Fruit fly (Drosophila melanogaster) whole organism, embryonic: Measurements from ENCODE around the gene CG2182.

Experiments used
- BEAF-32 ChIP-seq: fragments of 200-800 bp; sonication (Bioruptor generic); optimal IDR thresholded peaks from 3 replicates; lab custom pipeline; 2017; ENCODE audit warnings: missing biosample characterization, missing genetic modification characterization, mild to moderate bottlenecking, moderate library complexity, missing genetic modification reagents
- Bgb ChIP-seq: fragments of 200-800 bp; sonication (Bioruptor generic); IDR thresholded peaks from 2 replicates; pipeline ENCODE4 v1.3.6; 2022; ENCODE audit warnings: missing biosample characterization, missing genetic modification characterization; ENCODE audit not compliant: partially characterized antibody
- CG10147 ChIP-seq: fragments of 200-800 bp; sonication (Bioruptor generic); optimal IDR thresholded peaks from 2 replicates; lab custom pipeline; 2019; ENCODE audit warnings: missing biosample characterization, mild to moderate bottlenecking, missing genetic modification characterization, moderate library complexity
- CG12391 ChIP-seq: fragments of 200-800 bp; sonication (Bioruptor generic); optimal IDR thresholded peaks from 3 replicates; lab custom pipeline; 2018; ENCODE audit warnings: missing biosample characterization, mild to moderate bottlenecking, missing genetic modification characterization, moderate library complexity
- CG13287 ChIP-seq: fragments of 200-800 bp; sonication (Bioruptor generic); IDR thresholded peaks from 2 replicates; pipeline ENCODE4 v1.3.6; 2022; ENCODE audit warnings: missing biosample characterization, missing genetic modification characterization; ENCODE audit not compliant: partially characterized antibody
- CG14860 ChIP-seq: fragments of 200-800 bp; sonication (Bioruptor generic); IDR thresholded peaks from 3 replicates; pipeline ENCODE4 v1.3.6; 2022; ENCODE audit warnings: missing biosample characterization, missing genetic modification characterization; ENCODE audit not compliant: partially characterized antibody
- CG15514 ChIP-seq: fragments of 200-800 bp; sonication (Bioruptor generic); optimal IDR thresholded peaks from 3 replicates; lab custom pipeline; 2017; ENCODE audit warnings: missing biosample characterization, missing genetic modification characterization, mild to moderate bottlenecking, moderate library complexity, missing genetic modification reagents
- CG16813 ChIP-seq: fragments of 200-800 bp; sonication (Bioruptor generic); IDR thresholded peaks from 3 replicates; pipeline ENCODE4 v1.3.6; 2022; ENCODE audit warnings: missing biosample characterization, missing genetic modification characterization; ENCODE audit not compliant: partially characterized antibody
- CG17385 ChIP-seq: fragments of 200-800 bp; sonication (Bioruptor generic); optimal IDR thresholded peaks from 3 replicates; lab custom pipeline; 2018; ENCODE audit warnings: missing biosample characterization, mild to moderate bottlenecking, missing genetic modification characterization
- CG2116 ChIP-seq: fragments of 200-800 bp; sonication (Bioruptor generic); optimal IDR thresholded peaks from 3 replicates; lab custom pipeline; 2018; ENCODE audit warnings: missing biosample characterization, mild to moderate bottlenecking, missing genetic modification characterization
- CG30020 ChIP-seq: fragments of 200-800 bp; optimal IDR thresholded peaks from 2 replicates; lab custom pipeline; 2019; ENCODE audit warnings: missing biosample characterization, mild to moderate bottlenecking, missing genetic modification characterization, moderate library complexity
- CG34224 ChIP-seq: fragments of 200-800 bp; sonication (Bioruptor generic); IDR thresholded peaks from 3 replicates; pipeline ENCODE4 v1.3.6; 2022; ENCODE audit warnings: missing biosample characterization, missing genetic modification characterization; ENCODE audit not compliant: partially characterized antibody
- CG34376 ChIP-seq: fragments of 200-800 bp; sonication (Bioruptor generic); optimal IDR thresholded peaks from 2 replicates; lab custom pipeline; 2018; ENCODE audit warnings: missing biosample characterization, mild to moderate bottlenecking, missing genetic modification characterization
- CG3995 ChIP-seq: fragments of 200-800 bp; sonication (Bioruptor generic); optimal IDR thresholded peaks from 3 replicates; lab custom pipeline; 2016; ENCODE audit warnings: missing biosample characterization, missing genetic modification characterization
- CG4707 ChIP-seq: fragments of 200-800 bp; sonication (Bioruptor generic); optimal IDR thresholded peaks from 2 replicates; lab custom pipeline; 2018; ENCODE audit warnings: missing biosample characterization, mild to moderate bottlenecking, missing genetic modification characterization, moderate library complexity
- CG8478 ChIP-seq: fragments of >200 bp; optimal IDR thresholded peaks from 2 replicates; lab custom pipeline; 2018
- CTCF ChIP-seq: fragments of 200-800 bp; sonication (Bioruptor generic); optimal IDR thresholded peaks from 2 replicates; lab custom pipeline; 2017; ENCODE audit warnings: missing biosample characterization, mild to moderate bottlenecking, missing genetic modification characterization, moderate library complexity
- Dll ChIP-seq: fragments of 200-800 bp; sonication (Bioruptor generic); IDR thresholded peaks from 4 replicates; pipeline ENCODE4 v1.3.6; 2022; ENCODE audit warnings: missing biosample characterization, missing genetic modification characterization; ENCODE audit not compliant: partially characterized antibody
- Dp ChIP-seq: fragments of 200-800 bp; sonication (Bioruptor generic); optimal IDR thresholded peaks from 2 replicates; lab custom pipeline; 2018; ENCODE audit warnings: missing biosample characterization, mild to moderate bottlenecking, missing genetic modification characterization, moderate library complexity
- Dref ChIP-seq: fragments of 200-800 bp; sonication (Bioruptor generic); IDR thresholded peaks from 2 replicates; pipeline ENCODE4 v1.3.6; 2022; ENCODE audit warnings: missing biosample characterization, missing genetic modification characterization
- E2f2 ChIP-seq: fragments of 200-800 bp; sonication (Bioruptor generic); IDR thresholded peaks from 2 replicates; pipeline ENCODE4 v1.3.6; 2022; ENCODE audit warnings: missing biosample characterization, missing genetic modification characterization
- ERR ChIP-seq: fragments of 200-800 bp; sonication (Bioruptor generic); optimal IDR thresholded peaks from 2 replicates; lab custom pipeline; 2016; ENCODE audit warnings: missing biosample characterization, missing genetic modification characterization
- Ets65A ChIP-seq: fragments of 200-800 bp; sonication (Bioruptor generic); peaks from one replicate; lab custom pipeline; 2016; ENCODE audit warnings: missing biosample characterization, missing genetic modification characterization
- H2.0 ChIP-seq: fragments of 200-800 bp; sonication (Bioruptor generic); IDR thresholded peaks from 2 replicates; pipeline ENCODE4 v1.3.6; 2022; ENCODE audit warnings: missing biosample characterization, missing genetic modification characterization
- HmgZ ChIP-seq: fragments of 200-800 bp; sonication (Bioruptor generic); optimal IDR thresholded peaks from 2 replicates; lab custom pipeline; 2018; ENCODE audit warnings: missing biosample characterization, mild to moderate bottlenecking, missing genetic modification characterization
- Kr ChIP-seq: fragments of 200-800 bp; sonication (Bioruptor generic); optimal IDR thresholded peaks from 2 replicates; lab custom pipeline; 2017; ENCODE audit warnings: missing biosample characterization, mild to moderate bottlenecking, missing genetic modification characterization
- MBD-R2 ChIP-seq: fragments of 200-800 bp; sonication (Bioruptor generic); IDR thresholded peaks from 2 replicates; pipeline ENCODE4 v1.3.6; 2022; ENCODE audit warnings: missing biosample characterization, missing genetic modification characterization
- MESR4 ChIP-seq: fragments of 200-800 bp; sonication (Bioruptor generic); optimal IDR thresholded peaks from 2 replicates; lab custom pipeline; 2018; ENCODE audit warnings: missing biosample characterization, mild to moderate bottlenecking, missing genetic modification characterization, moderate library complexity
- Myb ChIP-seq: fragments of 200-800 bp; sonication (Bioruptor generic); optimal IDR thresholded peaks from 2 replicates; lab custom pipeline; 2016; ENCODE audit warnings: missing biosample characterization, missing genetic modification characterization
- NFAT ChIP-seq: fragments of 200-800 bp; sonication (Bioruptor generic); IDR thresholded peaks from 2 replicates; pipeline ENCODE4 v1.3.6; 2022; ENCODE audit warnings: missing biosample characterization, missing genetic modification characterization
- Scr ChIP-seq: fragments of 200-800 bp; sonication (Bioruptor generic); IDR thresholded peaks from 2 replicates; pipeline ENCODE4 v1.3.6; 2022; ENCODE audit warnings: missing biosample characterization, missing genetic modification characterization; ENCODE audit not compliant: partially characterized antibody
- Sry-δ ChIP-seq: fragments of 200-800 bp; sonication (Bioruptor generic); optimal IDR thresholded peaks from 2 replicates; lab custom pipeline; 2016; ENCODE audit warnings: missing biosample characterization, missing genetic modification characterization
- Ssrp ChIP-seq: fragments of 200-800 bp; sonication (Bioruptor generic); optimal IDR thresholded peaks from 2 replicates; lab custom pipeline; 2018; ENCODE audit warnings: missing biosample characterization, mild to moderate bottlenecking, missing genetic modification characterization, moderate library complexity
- amos ChIP-seq: fragments of 200-800 bp; sonication (Bioruptor generic); IDR thresholded peaks from 2 replicates; pipeline ENCODE4 v1.3.6; 2022; ENCODE audit warnings: missing biosample characterization, missing genetic modification characterization; ENCODE audit not compliant: partially characterized antibody
- btn ChIP-seq: fragments of 200-800 bp; sonication (Bioruptor generic); optimal IDR thresholded peaks from 2 replicates; lab custom pipeline; 2016; ENCODE audit warnings: missing biosample characterization, missing genetic modification characterization
- exex ChIP-seq: fragments of 200-800 bp; sonication (Bioruptor generic); optimal IDR thresholded peaks from 4 replicates; lab custom pipeline; 2018; ENCODE audit warnings: missing biosample characterization, mild to moderate bottlenecking, missing genetic modification characterization, moderate library complexity
- ftz-f1 ChIP-seq: fragments of 200-800 bp; sonication (Bioruptor generic); optimal IDR thresholded peaks from 2 replicates; lab custom pipeline; 2016; ENCODE audit warnings: missing biosample characterization, missing genetic modification characterization
- grau ChIP-seq: fragments of 200-800 bp; optimal IDR thresholded peaks from 3 replicates; lab custom pipeline; 2019; ENCODE audit warnings: missing biosample characterization, mild to moderate bottlenecking, missing genetic modification characterization, moderate library complexity
- inv ChIP-seq: fragments of 200-800 bp; sonication (Bioruptor generic); IDR thresholded peaks from 2 replicates; pipeline ENCODE4 v1.3.6; 2022; ENCODE audit warnings: missing biosample characterization, missing genetic modification characterization; ENCODE audit not compliant: partially characterized antibody
- mirr ChIP-seq: fragments of 200-800 bp; sonication (Bioruptor generic); optimal IDR thresholded peaks from 3 replicates; lab custom pipeline; 2018; ENCODE audit warnings: missing biosample characterization, mild to moderate bottlenecking, missing genetic modification characterization
- pzg ChIP-seq: fragments of 200-800 bp; sonication (Bioruptor generic); optimal IDR thresholded peaks from 3 replicates; lab custom pipeline; 2018; ENCODE audit warnings: missing biosample characterization, mild to moderate bottlenecking, missing genetic modification characterization, moderate library complexity
- sim ChIP-seq: fragments of 200-800 bp; sonication (Bioruptor generic); IDR thresholded peaks from 2 replicates; pipeline ENCODE4 v1.3.6; 2022; ENCODE audit warnings: missing biosample characterization, missing genetic modification characterization
- sug ChIP-seq: fragments of 200-800 bp; optimal IDR thresholded peaks from 2 replicates; lab custom pipeline; 2019; ENCODE audit warnings: missing biosample characterization, mild to moderate bottlenecking, missing genetic modification characterization, moderate library complexity
- tll ChIP-seq, 2 experiments: fragments of 200-800 bp in 1 of 2; fragments of >200 bp in 1 of 2; sonication (Bioruptor generic) in 1 of 2; optimal IDR thresholded peaks; 2 replicates each; lab custom pipeline; 2017 to 2019; ENCODE audit warnings: missing biosample characterization in 2 of 2, missing genetic modification characterization in 2 of 2, mild to moderate bottlenecking in 1 of 2, moderate library complexity in 1 of 2
- tup ChIP-seq: fragments of 200-800 bp; sonication (Bioruptor generic); optimal IDR thresholded peaks from 2 replicates; lab custom pipeline; 2016; ENCODE audit warnings: missing biosample characterization, mild to moderate bottlenecking, missing genetic modification characterization, moderate library complexity
- unc-4 ChIP-seq: fragments of 200-800 bp; sonication (Bioruptor generic); IDR thresholded peaks from 2 replicates; pipeline ENCODE4 v1.3.6; 2022; ENCODE audit warnings: missing biosample characterization, missing genetic modification characterization; ENCODE audit not compliant: partially characterized antibody
- vnd ChIP-seq: fragments of 200-800 bp; sonication (Bioruptor generic); IDR thresholded peaks from 3 replicates; pipeline ENCODE4 v1.3.6; 2022; ENCODE audit warnings: missing biosample characterization, missing genetic modification characterization; ENCODE audit not compliant: partially characterized antibody
- yki ChIP-seq: fragments of >200 bp; optimal IDR thresholded peaks from 3 replicates; lab custom pipeline; 2018

CG2182 gene

DNA sequence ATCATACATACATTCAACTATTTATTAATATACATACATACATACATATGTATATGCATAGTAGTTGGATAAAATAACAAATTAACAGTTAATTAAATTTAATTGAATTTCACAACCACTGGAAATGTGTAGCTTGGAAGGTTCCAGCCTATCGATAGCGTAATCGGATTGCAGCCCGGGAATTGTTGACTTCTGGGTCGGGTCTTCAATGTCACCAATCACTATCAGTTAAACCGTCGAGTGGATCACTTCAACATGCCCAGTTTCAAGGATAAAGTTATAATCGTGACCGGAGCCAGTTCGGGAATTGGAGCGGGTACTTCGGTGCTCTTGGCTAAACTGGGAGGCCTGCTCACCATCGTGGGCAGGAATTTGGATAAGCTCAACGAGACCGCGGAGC, 26.3 kb downstream of the CG2182 start, which contains the start of gene CG12171:
TSS of gene CG12171 (plus strand) at position 191 of the 400 bp plus-strand sequence.
- TF ChIP-seq Dref (GFP tag; lab: Robert Waterston, UW) = peak; percentile 60
- TF ChIP-seq MBD-R2 = peak; percentile 52; the same call in 1 of the 2 replicates
- peak; percentile 41 for TF ChIP-seq Ets65A (GFP tag; lab: Kevin White, UChicago)
- peak; percentile 96 for TF ChIP-seq CG2116 (GFP tag; lab: Kevin White, UChicago)
- TF ChIP-seq CG3995 = peak; percentile 45
- no peak for TF ChIP-seq CG8478 (lab: Kevin White, UChicago)
- TF ChIP-seq Dll (GFP tag; lab: Robert Waterston, UW) = peak; percentile 36; the same call in 1 of the 4 replicates
- TF ChIP-seq Sry-δ (GFP tag; lab: Kevin White, UChicago) = peak; percentile 24
- 0 out of 2 replicates have a peak, but pooled peaks have one; percentile 18 for TF ChIP-seq inv (GFP tag; lab: Robert Waterston, UW)
- TF ChIP-seq CG13287 (GFP tag; lab: Robert Waterston, UW) = peak; percentile 14; the same call in 1 of the 2 replicates
- peak; percentile 65 for TF ChIP-seq mirr
- peak; percentile 43 for TF ChIP-seq Scr
- no peak for TF ChIP-seq tup
- TF ChIP-seq CG34376 (GFP tag; lab: Kevin White, UChicago) = peak; percentile 57
- TF ChIP-seq exex (tag; lab: Kevin White, UChicago) = peak; percentile 88
- no peak for TF ChIP-seq CG14860
- TF ChIP-seq ftz-f1 (GFP tag; lab: Kevin White, UChicago) = peak; percentile 83
- TF ChIP-seq pzg (GFP tag; lab: Kevin White, UChicago) = peak; percentile 31
- no peak for TF ChIP-seq H2.0 (GFP tag; lab: Robert Waterston, UW)
- TF ChIP-seq Kr (GFP tag; lab: Kevin White, UChicago) = no peak
- peak; percentile 40 for TF ChIP-seq ERR
- peak; percentile 52 for TF ChIP-seq BEAF-32
- TF ChIP-seq yki (lab: Kevin White, UChicago) = no peak
- TF ChIP-seq CG15514 (GFP tag; lab: Kevin White, UChicago) = peak; percentile 76
- TF ChIP-seq amos (GFP tag; lab: Robert Waterston, UW) = peak; percentile 52
- no peak for TF ChIP-seq grau (tag; lab: Kevin White, UChicago)
- TF ChIP-seq sim (GFP tag; lab: Robert Waterston, UW) = no peak
- TF ChIP-seq tll (GFP tag; optimal IDR thresholded peaks at IDR 0.05; lab: Kevin White, UChicago) = peak in 1 of 2 experiments; percentile 23
- TF ChIP-seq CG16813 = peak; percentile 39; the same call in 1 of the 3 replicates
- peak; percentile 16 for TF ChIP-seq sug (tag; lab: Kevin White, UChicago)
- no peak for TF ChIP-seq CG12391 (tag; lab: Kevin White, UChicago)
- no peak for TF ChIP-seq CG30020 (tag; lab: Kevin White, UChicago)
- no peak for TF ChIP-seq CG10147
- TF ChIP-seq Bgb (GFP tag; lab: Robert Waterston, UW) = peak; percentile 42; the same call in 1 of the 2 replicates
- TF ChIP-seq MESR4 = peak; percentile 54
- peak; percentile 49; the same call in 1 of the 3 replicates for TF ChIP-seq vnd (GFP tag; lab: Robert Waterston, UW)
- no peak for TF ChIP-seq Ssrp (tag; lab: Kevin White, UChicago)
- TF ChIP-seq HmgZ (tag; lab: Kevin White, UChicago) = peak; percentile 13
- TF ChIP-seq, all 482 proteins: peak for 26

DNA sequence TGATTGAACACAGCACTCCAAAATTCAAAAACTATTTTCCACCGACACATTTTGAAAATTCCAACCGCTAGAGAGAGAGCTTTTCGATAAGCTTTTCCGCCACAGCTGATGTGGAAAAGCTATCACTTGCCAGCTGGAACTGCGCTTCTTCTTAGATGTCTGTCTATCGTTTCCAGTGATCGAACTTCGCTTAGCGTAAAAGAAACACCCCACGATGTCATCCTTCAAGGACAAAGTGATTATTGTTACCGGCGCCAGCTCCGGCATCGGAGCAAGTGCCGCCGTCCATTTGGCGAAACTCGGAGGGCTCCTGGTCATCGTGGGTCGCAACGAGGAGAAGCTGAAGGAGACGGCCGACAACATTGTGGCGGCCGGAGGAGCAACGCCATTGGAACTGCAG, 27.5 kb downstream of the CG2182 start, which contains the start of gene CG31549:
TSS of gene CG31549 (plus strand) at position 11 of the 400 bp plus-strand sequence.
- no peak for TF ChIP-seq CTCF (GFP tag; lab: Kevin White, UChicago)
- TF ChIP-seq MESR4 = peak; percentile 39
- no peak for TF ChIP-seq sim (GFP tag; lab: Robert Waterston, UW)
- TF ChIP-seq CG15514 (GFP tag; lab: Kevin White, UChicago) = peak; percentile 32
- TF ChIP-seq CG2116 (GFP tag; lab: Kevin White, UChicago) = peak; percentile 30
- TF ChIP-seq BEAF-32 = peak; percentile 7
- peak; percentile 86 for TF ChIP-seq CG17385 (GFP tag; lab: Kevin White, UChicago)
- peak; percentile 54 for TF ChIP-seq E2f2
- no peak for TF ChIP-seq NFAT (GFP tag; lab: Robert Waterston, UW)
- TF ChIP-seq Dref (GFP tag; lab: Robert Waterston, UW) = peak; percentile 49
- TF ChIP-seq CG4707 (GFP tag; lab: Kevin White, UChicago) = no peak
- TF ChIP-seq CG13287 (GFP tag; lab: Robert Waterston, UW) = peak; percentile 28; the same call in 1 of the 2 replicates
- TF ChIP-seq Dll (GFP tag; lab: Robert Waterston, UW) = peak; percentile 43; the same call in 2 of the 4 replicates
- no peak for TF ChIP-seq btn
- TF ChIP-seq unc-4 (GFP tag; lab: Robert Waterston, UW) = 0 out of 2 replicates have a peak, but pooled peaks have one; percentile 36
- TF ChIP-seq Dp (GFP tag; lab: Kevin White, UChicago) = peak; percentile 58
- TF ChIP-seq pzg (GFP tag; lab: Kevin White, UChicago) = peak; percentile 28
- peak; percentile 87 for TF ChIP-seq Myb (GFP tag; lab: Kevin White, UChicago)
- 0 out of 3 replicates have a peak, but pooled peaks have one; percentile 41 for TF ChIP-seq CG34224 (GFP tag; lab: Robert Waterston, UW)
- TF ChIP-seq ftz-f1 (GFP tag; lab: Kevin White, UChicago) = peak; percentile 57
